Worm (Caenorhabditis elegans): Measurements from ENCODE around the gene C25H3.15.

ce11 chrII:5642110-5642509 is 23.0 kb upstream of the C25H3.15 start:
- TF ChIP-seq nhr-76 (tag; optimal IDR thresholded peaks at IDR 0.05): no peak
- no peak for TF ChIP-seq ceh-82 (tag; optimal IDR thresholded peaks at IDR 0.05)
- TF ChIP-seq nhr-25 (tag; optimal IDR thresholded peaks at IDR 0.05; ENCODE audit: borderline replicate concordance, insufficient read depth): no peak
- no peak for TF ChIP-seq lin-39 (tag; optimal IDR thresholded peaks at IDR 0.05)
- no peak for TF ChIP-seq snpc-4 (tag; optimal IDR thresholded peaks at IDR 0.05)
- no peak for TF ChIP-seq pqm-1 (tag; optimal IDR thresholded peaks at IDR 0.05)
- TF ChIP-seq egl-27 (tag; optimal IDR thresholded peaks at IDR 0.05): no peak
